Fruit fly (Drosophila melanogaster): ENCODE data around the gene CG7203.
A peak's percentile ranks its signal among the peaks of the same experiment; 100 is the strongest.

CG7203 gene

dm6 chr2L:7702383-7703188 is 50.4 kb downstream of the CG7203 start, which contains the start of gene Tep3:
Gene Tep3 (plus strand): TSS chr2L:7702805.
- TF ChIP-seq CG7101 (tag; optimal IDR thresholded peaks at IDR 0.05) (peak; percentile 40), CG33017 (tag; optimal IDR thresholded peaks at IDR 0.05) (peak; percentile 26), Clk (GFP tag; optimal IDR thresholded peaks at IDR 0.05) (no peak), CG11617 (GFP tag; optimal IDR thresholded peaks at IDR 0.05) (no peak), CG1620 (GFP tag; optimal IDR thresholded peaks at IDR 0.05) (no peak), bab1 (GFP tag; optimal IDR thresholded peaks at IDR 0.05) (peak; percentile 73), Mnt (GFP tag; optimal IDR thresholded peaks at IDR 0.05) (no peak), ovo (GFP tag; optimal IDR thresholded peaks at IDR 0.05) (no peak), Hr96 (GFP tag; optimal IDR thresholded peaks at IDR 0.05) (peak; percentile 7), CG7045 (GFP tag; optimal IDR thresholded peaks at IDR 0.05) (peak; percentile 56), kay (GFP tag; ENCODE audit: borderline replicate concordance) (peak; percentile 72), Crg-1 (GFP tag; optimal IDR thresholded peaks at IDR 0.05) (no peak), CG5204 (GFP tag; optimal IDR thresholded peaks at IDR 0.05) (peak; percentile 6), pad (GFP tag; optimal IDR thresholded peaks at IDR 0.05) (peak; percentile 28), cic (GFP tag; optimal IDR thresholded peaks at IDR 0.05) (no peak), tj (GFP tag; optimal IDR thresholded peaks at IDR 0.05) (no peak), CG12768 (GFP tag; optimal IDR thresholded peaks at IDR 0.05) (no peak), CG14711 (tag; optimal IDR thresholded peaks at IDR 0.05) (peak; percentile 59), toe (GFP tag; optimal IDR thresholded peaks at IDR 0.05) (peak; percentile 58)
